Worm (Caenorhabditis elegans) whole organism, L1 larva: Measurements from ENCODE around the gene W09B6.4.

Experiments
- C04F5.9 ChIP-seq: sonication (generic microtip); optimal IDR thresholded peaks from 2 replicates; lab custom pipeline; 2016; ENCODE audit warnings: missing genetic modification characterization, missing compliant biosample characterization
- C16A3.4 ChIP-seq: fragments of 150-350 bp; optimal IDR thresholded peaks from 2 replicates; lab custom pipeline; 2014; ENCODE audit warnings: missing biosample characterization, missing genetic modification characterization
- C34B4.2 ChIP-seq: sonication (generic microtip); optimal IDR thresholded peaks from 2 replicates; lab custom pipeline; 2017; ENCODE audit warnings: mild to moderate bottlenecking, missing genetic modification characterization, missing compliant biosample characterization
- alr-1 ChIP-seq: fragments of 200-800 bp; sonication (Bioruptor generic); optimal IDR thresholded peaks from 2 replicates; lab custom pipeline; 2018; ENCODE audit warnings: borderline replicate concordance, mild to moderate bottlenecking, missing genetic modification characterization, missing compliant biosample characterization
- ceh-8 ChIP-seq: fragments of 200-800 bp; sonication (Bioruptor generic); optimal IDR thresholded peaks from 2 replicates; lab custom pipeline; 2018; ENCODE audit warnings: mild to moderate bottlenecking, missing genetic modification characterization, moderate library complexity, missing compliant biosample characterization
- ceh-82 ChIP-seq, 3 experiments: fragments of 150-350 bp in 1 of 3; sonication (generic microtip) in 2 of 3; optimal IDR thresholded peaks; 2 replicates each; lab custom pipeline; 2014 to 2017; ENCODE audit warnings: missing biosample characterization in 3 of 3, missing genetic modification characterization in 3 of 3
- ceh-88 ChIP-seq: fragments of 200-800 bp; sonication (Bioruptor generic); IDR thresholded peaks from 2 replicates; pipeline ENCODE4 v1.3.6; 2022; ENCODE audit warnings: missing genetic modification characterization, missing compliant biosample characterization
- ceh-90 ChIP-seq: sonication (generic microtip); optimal IDR thresholded peaks from 2 replicates; lab custom pipeline; 2016; ENCODE audit warnings: missing genetic modification characterization, missing compliant biosample characterization
- ces-1 ChIP-seq: fragments of 150-350 bp; optimal IDR thresholded peaks from 2 replicates; lab custom pipeline; 2014; ENCODE audit warnings: missing biosample characterization, missing genetic modification reagents, missing genetic modification characterization
- dsc-1 ChIP-seq: sonication (generic microtip); optimal IDR thresholded peaks from 2 replicates; lab custom pipeline; 2016; ENCODE audit warnings: mild to moderate bottlenecking, missing genetic modification characterization, missing compliant biosample characterization
- egl-13 ChIP-seq: sonication (generic microtip); optimal IDR thresholded peaks from 2 replicates; lab custom pipeline; 2016; ENCODE audit warnings: missing genotype, missing genetic modification reagents, missing genetic modification characterization, missing compliant biosample characterization
- elt-2 ChIP-seq: sonication (generic microtip); optimal IDR thresholded peaks from 2 replicates; lab custom pipeline; 2016; ENCODE audit warnings: missing genetic modification characterization, mild to moderate bottlenecking, inconsistent platforms, missing compliant biosample characterization, missing genetic modification reagents
- elt-3 ChIP-seq, 6 experiments: fragments of 150-350 bp in 1 of 6; sonication (generic microtip); optimal IDR thresholded peaks; 2 replicates each; lab custom pipeline; 2017 to 2018; ENCODE audit warnings: missing biosample characterization in 6 of 6, missing genetic modification characterization in 6 of 6, inconsistent platforms in 1 of 6
- fkh-10 ChIP-seq: sonication (generic microtip); optimal IDR thresholded peaks from 2 replicates; lab custom pipeline; 2017; ENCODE audit warnings: missing biosample characterization, missing genetic modification reagents, missing genetic modification characterization
- fkh-8 ChIP-seq: sonication (generic microtip); optimal IDR thresholded peaks from 2 replicates; lab custom pipeline; 2016; ENCODE audit warnings: mild to moderate bottlenecking, missing genetic modification characterization, missing compliant biosample characterization
- hlh-17 ChIP-seq: fragments of 200-800 bp; sonication (Bioruptor generic); optimal IDR thresholded peaks from 2 replicates; lab custom pipeline; 2018; ENCODE audit warnings: missing genetic modification characterization, mild to moderate bottlenecking, missing compliant biosample characterization, moderate library complexity, borderline replicate concordance
- hlh-4 ChIP-seq: sonication (generic microtip); optimal IDR thresholded peaks from 2 replicates; lab custom pipeline; 2016; ENCODE audit warnings: mild to moderate bottlenecking, missing genetic modification characterization, missing compliant biosample characterization
- hpl-2 ChIP-seq: fragments of 150-350 bp; optimal IDR thresholded peaks from 2 replicates; lab custom pipeline; 2014; ENCODE audit warnings: missing biosample characterization, missing genetic modification reagents, missing genetic modification characterization
- irx-1 ChIP-seq: sonication (generic microtip); optimal IDR thresholded peaks from 2 replicates; lab custom pipeline; 2016; ENCODE audit warnings: missing genetic modification characterization, missing compliant biosample characterization
- isw-1 ChIP-seq: fragments of 200-800 bp; sonication (Bioruptor generic); IDR thresholded peaks from 2 replicates; pipeline ENCODE4 v1.3.6; 2022; ENCODE audit warnings: missing genetic modification characterization, missing compliant biosample characterization
- jun-1 ChIP-seq: fragments of 150-350 bp; optimal IDR thresholded peaks from 2 replicates; lab custom pipeline; 2014; ENCODE audit warnings: missing biosample characterization, missing genetic modification reagents, missing genetic modification characterization
- lin-13 ChIP-seq: fragments of 150-350 bp; optimal IDR thresholded peaks from 2 replicates; lab custom pipeline; 2014; ENCODE audit warnings: missing biosample characterization, missing genetic modification reagents, missing genetic modification characterization
- lin-14 ChIP-seq: fragments of 200-800 bp; sonication (Bioruptor generic); optimal IDR thresholded peaks from 2 replicates; lab custom pipeline; 2018; ENCODE audit warnings: mild to moderate bottlenecking, missing genetic modification characterization, moderate library complexity, missing compliant biosample characterization
- lin-15B ChIP-seq: fragments of 150-350 bp; sonication (generic microtip); optimal IDR thresholded peaks from 3 replicates; lab custom pipeline; 2014; ENCODE audit warnings: missing biosample characterization, missing genetic modification characterization
- lin-35 ChIP-seq, 2 experiments: fragments of 150-350 bp; optimal IDR thresholded peaks; 2 replicates each; lab custom pipeline; 2014; ENCODE audit warnings: missing biosample characterization in 2 of 2, missing genetic modification characterization in 2 of 2, missing genetic modification reagents in 2 of 2
- lin-39 ChIP-seq: fragments of 150-350 bp; optimal IDR thresholded peaks from 2 replicates; lab custom pipeline; 2014; ENCODE audit warnings: missing biosample characterization, missing genetic modification reagents, missing genetic modification characterization
- lsy-2 ChIP-seq, 2 experiments: fragments of 150-350 bp; optimal IDR thresholded peaks; 2 replicates each; lab custom pipeline; 2014; ENCODE audit warnings: missing biosample characterization in 2 of 2, missing genetic modification characterization in 2 of 2
- mab-9 ChIP-seq: fragments of 200-800 bp; sonication (Bioruptor generic); IDR thresholded peaks from 2 replicates; pipeline ENCODE4 v1.3.6; 2022; ENCODE audit warnings: missing genetic modification reagents, missing genetic modification characterization, missing compliant biosample characterization
- mef-2 ChIP-seq: fragments of 150-350 bp; optimal IDR thresholded peaks from 2 replicates; lab custom pipeline; 2014; ENCODE audit warnings: missing biosample characterization, missing genetic modification characterization
- nhr-11 ChIP-seq: fragments of 150-350 bp; optimal IDR thresholded peaks from 2 replicates; lab custom pipeline; 2014; ENCODE audit warnings: missing biosample characterization, missing genetic modification characterization
- nhr-12 ChIP-seq: sonication (generic microtip); optimal IDR thresholded peaks from 2 replicates; lab custom pipeline; 2017; ENCODE audit warnings: missing biosample characterization, missing genetic modification characterization
- nhr-20 ChIP-seq: sonication (generic microtip); optimal IDR thresholded peaks from 2 replicates; lab custom pipeline; 2016; ENCODE audit warnings: mild to moderate bottlenecking, missing genetic modification characterization, missing compliant biosample characterization
- nhr-47 ChIP-seq: sonication (generic microtip); optimal IDR thresholded peaks from 2 replicates; lab custom pipeline; 2016; ENCODE audit warnings: mild to moderate bottlenecking, missing genetic modification characterization, moderate library complexity, missing compliant biosample characterization
- nhr-71 ChIP-seq: sonication (generic microtip); optimal IDR thresholded peaks from 2 replicates; lab custom pipeline; 2016; ENCODE audit warnings: mild to moderate bottlenecking, missing genetic modification characterization, moderate library complexity, missing compliant biosample characterization
- nhr-85 ChIP-seq: sonication (generic microtip); peaks from one replicate; lab custom pipeline; 2016; ENCODE audit warnings: missing genetic modification characterization, inconsistent platforms, missing compliant biosample characterization
- nhr-90 ChIP-seq: sonication (generic microtip); optimal IDR thresholded peaks from 2 replicates; lab custom pipeline; 2016; ENCODE audit warnings: mild to moderate bottlenecking, missing genetic modification characterization, missing compliant biosample characterization; ENCODE audit not compliant: poor library complexity
- pag-3 ChIP-seq: sonication (generic microtip); optimal IDR thresholded peaks from 2 replicates; lab custom pipeline; 2017; ENCODE audit warnings: missing genetic modification characterization, mild to moderate bottlenecking, missing compliant biosample characterization, antibody characterized with exemption, borderline replicate concordance; ENCODE audit not compliant: insufficient read depth
- pax-3 ChIP-seq: fragments of 200-800 bp; sonication (Bioruptor generic); optimal IDR thresholded peaks from 2 replicates; lab custom pipeline; 2018; ENCODE audit warnings: mild to moderate bottlenecking, missing genetic modification characterization, moderate library complexity, missing compliant biosample characterization
- pqm-1 ChIP-seq: sonication (generic microtip); optimal IDR thresholded peaks from 3 replicates; lab custom pipeline; 2017; ENCODE audit warnings: missing biosample characterization, missing genetic modification characterization
- skn-1 ChIP-seq: fragments of 150-350 bp; optimal IDR thresholded peaks from 2 replicates; lab custom pipeline; 2014; ENCODE audit warnings: missing biosample characterization, missing genetic modification characterization
- snu-23 ChIP-seq: sonication (generic microtip); optimal IDR thresholded peaks from 2 replicates; lab custom pipeline; 2016; ENCODE audit warnings: missing genetic modification characterization, missing compliant biosample characterization
- sox-4 ChIP-seq: sonication (generic microtip); optimal IDR thresholded peaks from 2 replicates; lab custom pipeline; 2016; ENCODE audit warnings: missing genetic modification characterization, missing compliant biosample characterization
- sptf-1 ChIP-seq: fragments of 150-350 bp; optimal IDR thresholded peaks from 2 replicates; lab custom pipeline; 2014; ENCODE audit warnings: missing biosample characterization, missing genetic modification characterization
- sup-37 ChIP-seq: fragments of 200-800 bp; sonication (Bioruptor generic); optimal IDR thresholded peaks from 2 replicates; lab custom pipeline; 2018; ENCODE audit warnings: mild to moderate bottlenecking, missing genetic modification characterization, missing compliant biosample characterization
- swsn-7 ChIP-seq: sonication (generic microtip); optimal IDR thresholded peaks from 2 replicates; lab custom pipeline; 2016; ENCODE audit warnings: missing genetic modification characterization, missing compliant biosample characterization
- unc-130 ChIP-seq: fragments of 150-350 bp; optimal IDR thresholded peaks from 2 replicates; lab custom pipeline; 2017; ENCODE audit warnings: missing biosample characterization, missing genetic modification characterization, inconsistent platforms
- unc-86 ChIP-seq: sonication (generic microtip); optimal IDR thresholded peaks from 2 replicates; lab custom pipeline; 2016; ENCODE audit warnings: missing genetic modification characterization, missing compliant biosample characterization
- unc-98 ChIP-seq: fragments of 200-800 bp; sonication (Bioruptor generic); IDR thresholded peaks from 2 replicates; pipeline ENCODE4 v1.3.6; 2022; ENCODE audit warnings: missing genetic modification characterization, missing compliant biosample characterization
- vab-15 ChIP-seq: sonication (generic microtip); optimal IDR thresholded peaks from 2 replicates; lab custom pipeline; 2017; ENCODE audit warnings: missing genotype, mild to moderate bottlenecking, missing genetic modification characterization, missing compliant biosample characterization
- zag-1 ChIP-seq: fragments of 150-350 bp; optimal IDR thresholded peaks from 2 replicates; lab custom pipeline; 2014; ENCODE audit warnings: missing biosample characterization, missing genetic modification characterization
- ztf-11 ChIP-seq, 2 experiments: sonication (generic microtip); optimal IDR thresholded peaks; 2 replicates each; lab custom pipeline; 2016 to 2017; ENCODE audit warnings: missing genetic modification characterization in 2 of 2, missing biosample characterization in 1 of 2, missing compliant biosample characterization in 1 of 2

W09B6.4 gene

DNA sequence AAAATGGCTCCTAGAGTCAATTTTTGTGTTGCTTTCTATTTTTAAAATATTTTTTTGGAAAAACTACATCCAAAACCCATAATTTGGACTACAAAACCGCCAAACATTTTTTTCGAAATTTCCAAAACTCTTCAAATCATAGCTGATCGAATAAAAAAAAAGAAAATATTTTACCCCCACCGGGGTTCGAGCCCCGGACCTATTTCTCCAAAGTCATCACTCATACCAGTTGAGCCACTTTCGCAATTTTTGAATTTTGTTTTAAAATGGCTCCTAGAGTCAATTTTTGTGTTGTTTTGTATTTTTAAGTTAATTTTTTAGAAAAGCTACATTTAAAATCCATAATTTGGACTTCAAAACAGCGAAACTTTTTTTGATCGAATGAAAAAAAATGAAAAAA lies 55.1 kb downstream of the W09B6.4 start:
- TF ChIP-seq vab-15 (tag; lab: Kevin White, UChicago) (no peak), mef-2 (tag; lab: Kevin White, UChicago) (no peak), C16A3.4 (tag; lab: Kevin White, UChicago) (no peak), C34B4.2 (no peak), ceh-8 (no peak)

DNA sequence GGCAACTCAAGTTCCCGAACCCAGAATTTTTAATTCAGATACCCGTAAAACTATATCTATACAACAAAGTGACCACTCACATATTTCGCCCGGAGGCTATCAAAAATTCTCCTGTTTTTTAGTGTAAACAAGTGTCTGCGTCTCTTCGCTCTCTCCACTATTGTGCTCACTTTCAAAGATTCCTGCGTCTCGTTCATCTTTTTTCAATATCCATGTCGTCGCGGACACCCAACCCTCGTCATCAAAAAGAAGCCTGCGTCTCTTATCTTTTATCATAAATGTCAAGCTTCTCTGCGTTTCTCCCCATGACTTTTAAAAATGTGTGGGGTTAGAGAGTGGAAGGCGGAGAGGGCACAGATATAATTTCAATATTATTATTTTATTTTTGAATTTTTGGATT lies 55.7 kb downstream of the W09B6.4 start:
- TF ChIP-seq jun-1 (tag; lab: Kevin White, UChicago) (peak; percentile 30), pqm-1 (tag; lab: Kevin White, UChicago) (no peak), zag-1 (tag; lab: Kevin White, UChicago) (no peak), lin-35 (GFP tag; optimal IDR thresholded peaks at IDR 0.05; lab: Kevin White, UChicago) (peak in 1 of 2 experiments; percentile 44), nhr-85 (tag; lab: Kevin White, UChicago) (no peak), sup-37 (no peak), elt-2 (tag; lab: Kevin White, UChicago) (no peak), isw-1 (GFP tag; lab: Robert Waterston, UW) (no peak), ces-1 (GFP tag; lab: Kevin White, UChicago) (no peak), nhr-12 (tag; lab: Kevin White, UChicago) (no peak), hlh-4 (no peak), unc-98 (GFP tag; lab: Robert Waterston, UW) (no peak), alr-1 (tag; lab: Kevin White, UChicago) (no peak), nhr-20 (tag; lab: Kevin White, UChicago) (peak; percentile 61), hpl-2 (no peak), sptf-1 (tag; lab: Kevin White, UChicago) (no peak), ztf-11 (tag; optimal IDR thresholded peaks at IDR 0.05; lab: Kevin White, UChicago) (no peak), sox-4 (tag; lab: Kevin White, UChicago) (no peak), elt-3 (tag; optimal IDR thresholded peaks at IDR 0.05; lab: Kevin White, UChicago) (peak in 1 of 6 experiments; percentile 43), ceh-90 (no peak), hlh-17 (GFP tag; lab: Kevin White, UChicago) (no peak), pag-3 (tag; lab: Kevin White, UChicago) (no peak), unc-130 (tag; lab: Kevin White, UChicago) (peak; percentile 8), ceh-88 (GFP tag; lab: Robert Waterston, UW) (no peak; the same call in 1 of the 2 replicates), dsc-1 (tag; lab: Kevin White, UChicago) (peak; percentile 76), lin-39 (tag; lab: Kevin White, UChicago) (peak; percentile 26), egl-13 (tag; lab: Kevin White, UChicago) (peak; percentile 16), fkh-10 (GFP tag; lab: Kevin White, UChicago) (no peak), irx-1 (peak; percentile 52), ceh-82 (tag; optimal IDR thresholded peaks at IDR 0.05; lab: Kevin White, UChicago) (peak; percentile 40 to 62 (median 45)), lin-14 (peak; percentile 91), mef-2 (tag; lab: Kevin White, UChicago) (peak; percentile 61), nhr-47 (tag; lab: Kevin White, UChicago) (peak; percentile 65), unc-86 (tag; lab: Kevin White, UChicago) (peak; percentile 22), nhr-11 (tag; lab: Kevin White, UChicago) (peak; percentile 61), pax-3 (tag; lab: Kevin White, UChicago) (no peak), nhr-90 (tag; lab: Kevin White, UChicago) (no peak), lsy-2 (tag; optimal IDR thresholded peaks at IDR 0.05; lab: Kevin White, UChicago) (peak; percentile 68 to 73), snu-23 (peak; percentile 69), mab-9 (GFP tag; lab: Robert Waterston, UW) (no peak), swsn-7 (tag; lab: Kevin White, UChicago) (peak; percentile 62), lin-13 (peak; percentile 47), skn-1 (peak; percentile 82), nhr-71 (peak; percentile 88), C04F5.9 (tag; lab: Kevin White, UChicago) (no peak), lin-15B (tag; lab: Kevin White, UChicago) (no peak), fkh-8 (peak; percentile 46)
